Fruit fly (Drosophila melanogaster) whole organism, embryonic: ENCODE data around the gene Doc1.
A peak's percentile ranks its signal among the peaks of the same experiment; 100 is the strongest.

ENCODE experiments used
- BtbVII ChIP-seq: fragments of 200-800 bp; sonication (Bioruptor generic); optimal IDR thresholded peaks from 3 replicates; lab custom pipeline; 2017; ENCODE audit warnings: missing biosample characterization, mild to moderate bottlenecking, missing genetic modification characterization
- CG10462 ChIP-seq: fragments of 200-800 bp; sonication (Bioruptor generic); optimal IDR thresholded peaks from 2 replicates; lab custom pipeline; 2016; ENCODE audit warnings: missing biosample characterization, missing genetic modification characterization
- CG11093 ChIP-seq: fragments of 200-800 bp; sonication (Bioruptor generic); IDR thresholded peaks from 3 replicates; pipeline ENCODE4 v1.3.6; 2022; ENCODE audit warnings: missing biosample characterization, missing genetic modification characterization
- CG11696 ChIP-seq: fragments of 200-800 bp; sonication (Bioruptor generic); IDR thresholded peaks from 2 replicates; pipeline ENCODE4 v1.3.6; 2022; ENCODE audit warnings: missing biosample characterization, missing genetic modification characterization
- CG12659 ChIP-seq: fragments of 200-800 bp; sonication (Bioruptor generic); optimal IDR thresholded peaks from 3 replicates; lab custom pipeline; 2017; ENCODE audit warnings: mild to moderate bottlenecking, missing biosample characterization, missing genetic modification reagents, missing genetic modification characterization
- CG1529 ChIP-seq: fragments of 200-800 bp; sonication (Bioruptor generic); optimal IDR thresholded peaks from 3 replicates; lab custom pipeline; 2018; ENCODE audit warnings: missing biosample characterization, missing genetic modification characterization
- CG15514 ChIP-seq: fragments of 200-800 bp; sonication (Bioruptor generic); optimal IDR thresholded peaks from 3 replicates; lab custom pipeline; 2017; ENCODE audit warnings: missing biosample characterization, missing genetic modification characterization, mild to moderate bottlenecking, moderate library complexity, missing genetic modification reagents
- CG17359 ChIP-seq: fragments of 200-800 bp; sonication (Bioruptor generic); optimal IDR thresholded peaks from 3 replicates; lab custom pipeline; 2018; ENCODE audit warnings: missing biosample characterization, mild to moderate bottlenecking, missing genetic modification characterization, moderate library complexity
- CG30403 ChIP-seq: fragments of 200-800 bp; sonication (Bioruptor generic); optimal IDR thresholded peaks from 3 replicates; lab custom pipeline; 2016; ENCODE audit warnings: missing biosample characterization, missing genetic modification characterization
- CG3163 ChIP-seq: fragments of 200-800 bp; sonication (Bioruptor generic); optimal IDR thresholded peaks from 3 replicates; lab custom pipeline; 2016; ENCODE audit warnings: missing biosample characterization, missing genetic modification characterization
- CG3995 ChIP-seq: fragments of 200-800 bp; sonication (Bioruptor generic); optimal IDR thresholded peaks from 3 replicates; lab custom pipeline; 2016; ENCODE audit warnings: missing biosample characterization, missing genetic modification characterization
- CG4424 ChIP-seq: fragments of 200-800 bp; sonication (Bioruptor generic); optimal IDR thresholded peaks from 3 replicates; lab custom pipeline; 2016; ENCODE audit warnings: missing biosample characterization, missing genetic modification characterization
- CG5180 ChIP-seq: fragments of 200-800 bp; sonication (Bioruptor generic); optimal IDR thresholded peaks from 3 replicates; lab custom pipeline; 2017; ENCODE audit warnings: missing biosample characterization, missing genetic modification characterization, mild to moderate bottlenecking, moderate library complexity, missing genetic modification reagents
- CG6683 ChIP-seq: fragments of 200-800 bp; sonication (Bioruptor generic); optimal IDR thresholded peaks from 2 replicates; lab custom pipeline; 2017; ENCODE audit warnings: missing biosample characterization, mild to moderate bottlenecking, missing genetic modification characterization, missing genetic modification reagents
- CG7839 ChIP-seq: fragments of 200-800 bp; sonication (Bioruptor generic); optimal IDR thresholded peaks from 3 replicates; lab custom pipeline; 2018; ENCODE audit warnings: missing biosample characterization, mild to moderate bottlenecking, missing genetic modification characterization, moderate library complexity
- CG7963 ChIP-seq: fragments of 200-800 bp; sonication (Bioruptor generic); IDR thresholded peaks from 3 replicates; pipeline ENCODE4 v1.3.6; 2022; ENCODE audit warnings: missing biosample characterization, missing genetic modification characterization; ENCODE audit not compliant: partially characterized antibody
- CG9437 ChIP-seq: fragments of 200-800 bp; sonication (Bioruptor generic); optimal IDR thresholded peaks from 2 replicates; lab custom pipeline; 2018; ENCODE audit warnings: missing biosample characterization, mild to moderate bottlenecking, missing genetic modification characterization
- CG9876 ChIP-seq: fragments of 200-800 bp; sonication (Bioruptor generic); optimal IDR thresholded peaks from 2 replicates; lab custom pipeline; 2016; ENCODE audit warnings: missing biosample characterization, missing genetic modification characterization
- Dbx ChIP-seq: fragments of 200-800 bp; sonication (Bioruptor generic); IDR thresholded peaks from 3 replicates; pipeline ENCODE4 v1.3.6; 2022; ENCODE audit warnings: missing biosample characterization, missing genetic modification characterization
- Dp ChIP-seq: fragments of 200-800 bp; sonication (Bioruptor generic); optimal IDR thresholded peaks from 2 replicates; lab custom pipeline; 2018; ENCODE audit warnings: missing biosample characterization, mild to moderate bottlenecking, missing genetic modification characterization, moderate library complexity
- Ets97D ChIP-seq: fragments of 200-800 bp; sonication (Bioruptor generic); optimal IDR thresholded peaks from 3 replicates; lab custom pipeline; 2016; ENCODE audit warnings: missing biosample characterization, missing genetic modification characterization
- Fer3 ChIP-seq: fragments of 200-800 bp; sonication (Bioruptor generic); optimal IDR thresholded peaks from 2 replicates; lab custom pipeline; 2018; ENCODE audit warnings: missing biosample characterization, mild to moderate bottlenecking, missing genetic modification characterization, moderate library complexity
- HHEX ChIP-seq: fragments of 200-800 bp; sonication (Bioruptor generic); optimal IDR thresholded peaks from 3 replicates; lab custom pipeline; 2017; ENCODE audit warnings: missing biosample characterization, mild to moderate bottlenecking, missing genetic modification characterization, missing genetic modification reagents
- HLH3B ChIP-seq: fragments of 200-800 bp; sonication (Bioruptor generic); IDR thresholded peaks from 2 replicates; pipeline ENCODE4 v1.3.6; 2022; ENCODE audit warnings: missing biosample characterization, missing genetic modification characterization
- Optix ChIP-seq: fragments of 200-800 bp; sonication (Bioruptor generic); IDR thresholded peaks from 3 replicates; pipeline ENCODE4 v1.3.6; 2022; ENCODE audit warnings: missing biosample characterization, missing genetic modification characterization
- Sin3A ChIP-seq: fragments of >200 bp; optimal IDR thresholded peaks from 2 replicates; lab custom pipeline; 2018
- ab ChIP-seq: fragments of 200-800 bp; sonication (Bioruptor generic); optimal IDR thresholded peaks from 2 replicates; lab custom pipeline; 2016; ENCODE audit warnings: missing biosample characterization, missing genetic modification characterization
- aop ChIP-seq: fragments of 200-800 bp; sonication (Bioruptor generic); IDR thresholded peaks from 2 replicates; pipeline ENCODE4 v1.3.6; 2022; ENCODE audit warnings: missing biosample characterization, missing genetic modification characterization
- ash1 ChIP-seq: fragments of 200-800 bp; sonication (Bioruptor generic); optimal IDR thresholded peaks from 2 replicates; lab custom pipeline; 2018; ENCODE audit warnings: missing biosample characterization, mild to moderate bottlenecking, missing genetic modification characterization
- bbx ChIP-seq: fragments of 200-800 bp; sonication (Bioruptor generic); IDR thresholded peaks from 2 replicates; pipeline ENCODE4 v1.3.6; 2022; ENCODE audit warnings: missing biosample characterization, missing genetic modification characterization; ENCODE audit not compliant: partially characterized antibody
- bcd ChIP-seq: fragments of 200-800 bp; sonication (Bioruptor generic); optimal IDR thresholded peaks from 2 replicates; lab custom pipeline; 2017; ENCODE audit warnings: missing biosample characterization, mild to moderate bottlenecking, missing genetic modification characterization
- br ChIP-seq: fragments of >200 bp; optimal IDR thresholded peaks from 2 replicates; lab custom pipeline; 2017
- cato ChIP-seq: fragments of 200-800 bp; sonication (Bioruptor generic); optimal IDR thresholded peaks from 2 replicates; lab custom pipeline; 2016; ENCODE audit warnings: missing biosample characterization, missing genetic modification characterization, borderline replicate concordance
- dan ChIP-seq: fragments of 200-800 bp; sonication (Bioruptor generic); IDR thresholded peaks from 2 replicates; pipeline ENCODE4 v1.3.6; 2022; ENCODE audit warnings: missing biosample characterization, missing genetic modification characterization
- disco-r ChIP-seq: fragments of 200-800 bp; sonication (Bioruptor generic); optimal IDR thresholded peaks from 2 replicates; lab custom pipeline; 2016; ENCODE audit warnings: missing biosample characterization, missing genetic modification characterization
- dmrt11E ChIP-seq: fragments of 200-800 bp; sonication (Bioruptor generic); optimal IDR thresholded peaks from 3 replicates; lab custom pipeline; 2018; ENCODE audit warnings: missing biosample characterization, mild to moderate bottlenecking, missing genetic modification characterization, moderate library complexity
- dmrt99B ChIP-seq: fragments of 200-800 bp; sonication (Bioruptor generic); optimal IDR thresholded peaks from 2 replicates; lab custom pipeline; 2018; ENCODE audit warnings: missing biosample characterization, mild to moderate bottlenecking, missing genetic modification characterization, moderate library complexity
- fd102C ChIP-seq: fragments of 200-800 bp; sonication (Bioruptor generic); optimal IDR thresholded peaks from 2 replicates; lab custom pipeline; 2018; ENCODE audit warnings: missing biosample characterization, mild to moderate bottlenecking, missing genetic modification characterization, moderate library complexity
- hbn ChIP-seq: fragments of 200-800 bp; sonication (Bioruptor generic); IDR thresholded peaks from 2 replicates; pipeline ENCODE4 v1.3.6; 2022; ENCODE audit warnings: missing biosample characterization, missing genetic modification characterization; ENCODE audit not compliant: partially characterized antibody
- inv ChIP-seq: fragments of 200-800 bp; sonication (Bioruptor generic); IDR thresholded peaks from 2 replicates; pipeline ENCODE4 v1.3.6; 2022; ENCODE audit warnings: missing biosample characterization, missing genetic modification characterization; ENCODE audit not compliant: partially characterized antibody
- kay ChIP-seq: fragments of 200-800 bp; sonication (Bioruptor generic); optimal IDR thresholded peaks from 2 replicates; lab custom pipeline; 2016; ENCODE audit warnings: missing biosample characterization, missing genetic modification characterization
- kni ChIP-seq: fragments of 200-800 bp; sonication (Bioruptor generic); optimal IDR thresholded peaks from 3 replicates; lab custom pipeline; 2017; ENCODE audit warnings: mild to moderate bottlenecking, missing biosample characterization, missing genetic modification reagents, missing genetic modification characterization
- lbe ChIP-seq: fragments of 200-800 bp; sonication (Bioruptor generic); optimal IDR thresholded peaks from 2 replicates; lab custom pipeline; 2016; ENCODE audit warnings: missing biosample characterization, mild to moderate bottlenecking, missing genetic modification characterization
- lola ChIP-seq, 3 experiments: fragments of >200 bp in 2 of 3; fragments of 200-800 bp in 1 of 3; sonication (Bioruptor generic) in 1 of 3; optimal IDR thresholded peaks; 2 replicates each; lab custom pipeline; 2017 to 2019; ENCODE audit warnings: missing biosample characterization in 3 of 3, missing genetic modification characterization in 3 of 3, mild to moderate bottlenecking in 1 of 3, moderate library complexity in 1 of 3
- luna ChIP-seq: fragments of 200-800 bp; sonication (Bioruptor generic); optimal IDR thresholded peaks from 2 replicates; lab custom pipeline; 2016; ENCODE audit warnings: missing biosample characterization, missing genetic modification characterization
- maf-S ChIP-seq: fragments of 200-800 bp; sonication (Bioruptor generic); optimal IDR thresholded peaks from 2 replicates; lab custom pipeline; 2016; ENCODE audit warnings: missing biosample characterization, missing genetic modification characterization
- nau ChIP-seq: fragments of 200-800 bp; sonication (Bioruptor generic); optimal IDR thresholded peaks from 3 replicates; lab custom pipeline; 2017; ENCODE audit warnings: missing biosample characterization, mild to moderate bottlenecking, missing genetic modification characterization, missing genetic modification reagents
- ro ChIP-seq: fragments of 200-800 bp; sonication (Bioruptor generic); IDR thresholded peaks from 2 replicates; pipeline ENCODE4 v1.3.6; 2022; ENCODE audit warnings: missing biosample characterization, missing genetic modification characterization
- ttk ChIP-seq: fragments of 200-800 bp; sonication (Bioruptor generic); IDR thresholded peaks from 2 replicates; pipeline ENCODE4 v2.1.2; 2022; ENCODE audit warnings: missing biosample characterization, missing genetic modification characterization
- zfh2 ChIP-seq: fragments of 200-800 bp; sonication (Bioruptor generic); optimal IDR thresholded peaks from 2 replicates; lab custom pipeline; 2016; ENCODE audit warnings: missing biosample characterization, missing genetic modification characterization

Gene Doc1

DNA sequence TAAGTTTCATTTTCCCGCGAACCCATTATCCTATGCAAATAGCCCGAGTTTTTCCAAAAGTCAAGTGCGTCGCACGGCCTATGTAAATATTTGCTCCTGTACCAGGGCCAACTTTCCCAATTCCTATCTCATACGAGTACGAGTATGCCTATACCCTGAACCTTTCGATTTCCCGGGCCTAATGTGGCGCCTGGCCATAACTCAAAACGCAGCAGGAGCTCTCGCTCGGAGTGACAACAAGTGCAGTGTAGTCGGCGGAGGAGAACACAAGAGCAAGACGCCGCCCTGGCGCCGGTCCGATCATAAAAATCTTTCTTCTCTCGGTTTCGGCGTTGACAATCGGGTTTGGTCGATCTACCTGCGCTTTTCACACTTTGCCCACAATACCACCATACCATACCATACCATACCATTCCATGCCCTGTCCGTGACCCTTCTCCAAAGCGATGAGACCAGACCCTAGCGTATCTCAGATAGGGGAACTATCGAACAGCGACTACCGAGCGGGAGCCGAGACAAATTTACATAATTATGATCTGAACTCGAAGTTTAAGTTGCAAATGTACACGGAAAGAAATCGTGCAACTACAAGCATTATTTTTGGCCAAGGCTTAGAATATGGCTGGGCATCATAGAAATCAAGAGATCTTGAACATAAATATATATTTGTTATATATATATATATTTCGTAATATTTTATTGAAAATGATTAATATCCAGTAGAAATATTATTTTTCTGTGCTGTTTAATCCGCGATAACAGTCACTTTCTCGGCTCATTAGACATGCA is 1.2 kb downstream of the Doc1 start (continued):
- TF ChIP-seq nau (GFP tag; lab: Kevin White, UChicago) (no peak), Dp (GFP tag; lab: Kevin White, UChicago) (no peak), lola (GFP tag; optimal IDR thresholded peaks at IDR 0.05; lab: Kevin White, UChicago) (peak in 1 of 3 experiments; percentile 68), zfh2 (GFP tag; lab: Kevin White, UChicago) (no peak), lbe (GFP tag; lab: Kevin White, UChicago) (no peak), dmrt99B (tag; lab: Kevin White, UChicago) (peak; percentile 64), aop (GFP tag; lab: Robert Waterston, UW) (no peak), CG4424 (GFP tag; lab: Kevin White, UChicago) (peak; percentile 33), Ets97D (GFP tag; lab: Kevin White, UChicago) (no peak), ttk (GFP tag; lab: Robert Waterston, UW) (0 out of 2 replicates have a peak, but pooled peaks have one; percentile 15), cato (no peak), fd102C (peak; percentile 57), ro (GFP tag; lab: Robert Waterston, UW) (no peak), CG11093 (GFP tag; lab: Robert Waterston, UW) (no peak), CG9437 (GFP tag; lab: Kevin White, UChicago) (no peak), bbx (GFP tag; lab: Robert Waterston, UW) (no peak), Optix (GFP tag; lab: Robert Waterston, UW) (no peak), Fer3 (no peak), CG11696 (no peak), maf-S (GFP tag; lab: Kevin White, UChicago) (no peak), CG7839 (tag; lab: Kevin White, UChicago) (peak; percentile 59), CG17359 (tag; lab: Kevin White, UChicago) (peak; percentile 50), CG6683 (GFP tag; lab: Kevin White, UChicago) (no peak), CG7963 (GFP tag; lab: Robert Waterston, UW) (no peak), kay (GFP tag; lab: Kevin White, UChicago) (no peak), CG9876 (GFP tag; lab: Kevin White, UChicago) (no peak), br (lab: Kevin White, UChicago) (no peak), Dbx (GFP tag; lab: Robert Waterston, UW) (no peak), dan (no peak), HLH3B (GFP tag; lab: Robert Waterston, UW) (peak; percentile 50; the same call in 1 of the 2 replicates), Sin3A (lab: Kevin White, UChicago) (no peak), CG3163 (GFP tag; lab: Kevin White, UChicago) (no peak), BtbVII (GFP tag; lab: Kevin White, UChicago) (no peak), kni (GFP tag; lab: Kevin White, UChicago) (peak; percentile 88), bcd (GFP tag; lab: Kevin White, UChicago) (peak; percentile 40), HHEX (GFP tag; lab: Kevin White, UChicago) (no peak), ab (GFP tag; lab: Kevin White, UChicago) (no peak), luna (GFP tag; lab: Kevin White, UChicago) (no peak), disco-r (GFP tag; lab: Kevin White, UChicago) (no peak), ash1 (GFP tag; lab: Kevin White, UChicago) (no peak), CG15514 (GFP tag; lab: Kevin White, UChicago) (no peak), CG10462 (no peak), CG12659 (GFP tag; lab: Kevin White, UChicago) (no peak), hbn (GFP tag; lab: Robert Waterston, UW) (no peak), dmrt11E (peak; percentile 80), inv (GFP tag; lab: Robert Waterston, UW) (no peak), CG5180 (GFP tag; lab: Kevin White, UChicago) (no peak), CG3995 (GFP tag; lab: Kevin White, UChicago) (no peak), CG1529 (GFP tag; lab: Kevin White, UChicago) (peak; percentile 15), CG30403 (no peak)
